Fruit fly (Drosophila melanogaster) whole organism, embryonic: ENCODE data around the gene CG10508.
A peak's percentile ranks its signal among the peaks of the same experiment; 100 is the strongest.

Experiments used
- Ada2b ChIP-seq: fragments of 200-800 bp; sonication (Bioruptor generic); IDR thresholded peaks from 2 replicates; pipeline ENCODE4 v1.3.6; 2022; ENCODE audit warnings: missing biosample characterization, missing genetic modification characterization
- Atf-2 ChIP-seq: fragments of 200-800 bp; sonication (Bioruptor generic); optimal IDR thresholded peaks from 2 replicates; lab custom pipeline; 2016; ENCODE audit warnings: missing biosample characterization, missing genetic modification characterization
- Atf6 ChIP-seq: fragments of 200-800 bp; sonication (Bioruptor generic); IDR thresholded peaks from 2 replicates; pipeline ENCODE4 v1.3.6; 2022; ENCODE audit warnings: missing biosample characterization, missing genetic modification characterization
- CG10321 ChIP-seq: fragments of 200-800 bp; sonication (Bioruptor generic); IDR thresholded peaks from 2 replicates; pipeline ENCODE4 v1.3.6; 2022; ENCODE audit warnings: missing biosample characterization, missing genetic modification characterization
- CG12155 ChIP-seq: fragments of 200-800 bp; sonication (Bioruptor generic); optimal IDR thresholded peaks from 3 replicates; lab custom pipeline; 2016; ENCODE audit warnings: missing biosample characterization, missing genetic modification characterization
- CG12769 ChIP-seq: fragments of 200-800 bp; sonication (Bioruptor generic); optimal IDR thresholded peaks from 2 replicates; lab custom pipeline; 2019; ENCODE audit warnings: missing biosample characterization, mild to moderate bottlenecking, missing genetic modification characterization, moderate library complexity
- CG14441 ChIP-seq: fragments of 200-800 bp; sonication (Bioruptor generic); IDR thresholded peaks from 2 replicates; pipeline ENCODE4 v1.3.6; 2022; ENCODE audit warnings: missing biosample characterization, missing genetic modification characterization
- CG15011 ChIP-seq: fragments of 200-800 bp; sonication (Bioruptor generic); optimal IDR thresholded peaks from 3 replicates; lab custom pipeline; 2018; ENCODE audit warnings: missing biosample characterization, mild to moderate bottlenecking, missing genetic modification characterization
- CG17385 ChIP-seq: fragments of 200-800 bp; sonication (Bioruptor generic); optimal IDR thresholded peaks from 3 replicates; lab custom pipeline; 2018; ENCODE audit warnings: missing biosample characterization, mild to moderate bottlenecking, missing genetic modification characterization
- CG18011 ChIP-seq: fragments of 200-800 bp; sonication (Bioruptor generic); optimal IDR thresholded peaks from 2 replicates; lab custom pipeline; 2017; ENCODE audit warnings: missing biosample characterization, missing genetic modification characterization, mild to moderate bottlenecking, moderate library complexity, missing genotype
- CG18599 ChIP-seq: fragments of 200-800 bp; sonication (Bioruptor generic); optimal IDR thresholded peaks from 3 replicates; lab custom pipeline; 2017; ENCODE audit warnings: missing biosample characterization, missing genetic modification characterization, mild to moderate bottlenecking, moderate library complexity, missing genetic modification reagents
- CG2712 ChIP-seq: fragments of 200-800 bp; optimal IDR thresholded peaks from 3 replicates; lab custom pipeline; 2019; ENCODE audit warnings: missing biosample characterization, mild to moderate bottlenecking, missing genetic modification characterization, moderate library complexity
- CG33557 ChIP-seq: fragments of 200-800 bp; sonication (Bioruptor generic); optimal IDR thresholded peaks from 2 replicates; lab custom pipeline; 2019; ENCODE audit warnings: missing biosample characterization, mild to moderate bottlenecking, missing genetic modification characterization, moderate library complexity
- CG34224 ChIP-seq: fragments of 200-800 bp; sonication (Bioruptor generic); IDR thresholded peaks from 3 replicates; pipeline ENCODE4 v1.3.6; 2022; ENCODE audit warnings: missing biosample characterization, missing genetic modification characterization; ENCODE audit not compliant: partially characterized antibody
- CG34376 ChIP-seq: fragments of 200-800 bp; sonication (Bioruptor generic); optimal IDR thresholded peaks from 2 replicates; lab custom pipeline; 2018; ENCODE audit warnings: missing biosample characterization, mild to moderate bottlenecking, missing genetic modification characterization
- CG34422 ChIP-seq: fragments of 200-800 bp; sonication (Bioruptor generic); IDR thresholded peaks from 3 replicates; pipeline ENCODE4 v1.3.6; 2022; ENCODE audit warnings: missing biosample characterization, missing genetic modification characterization
- CG3995 ChIP-seq: fragments of 200-800 bp; sonication (Bioruptor generic); optimal IDR thresholded peaks from 3 replicates; lab custom pipeline; 2016; ENCODE audit warnings: missing biosample characterization, missing genetic modification characterization
- CG5180 ChIP-seq: fragments of 200-800 bp; sonication (Bioruptor generic); optimal IDR thresholded peaks from 3 replicates; lab custom pipeline; 2017; ENCODE audit warnings: missing biosample characterization, missing genetic modification characterization, mild to moderate bottlenecking, moderate library complexity, missing genetic modification reagents
- CG6175 ChIP-seq: fragments of 200-800 bp; sonication (Bioruptor generic); IDR thresholded peaks from 3 replicates; pipeline ENCODE4 v1.3.6; 2022; ENCODE audit warnings: missing biosample characterization, missing genetic modification characterization
- CG7357 ChIP-seq: fragments of 200-800 bp; sonication (Bioruptor generic); IDR thresholded peaks from 3 replicates; pipeline ENCODE4 v1.3.6; 2022; ENCODE audit warnings: missing biosample characterization, missing genetic modification characterization
- CG8089 ChIP-seq: fragments of 200-800 bp; sonication (Bioruptor generic); optimal IDR thresholded peaks from 3 replicates; lab custom pipeline; 2016; ENCODE audit warnings: missing biosample characterization, missing genetic modification characterization
- Dad ChIP-seq: fragments of 200-800 bp; sonication (Bioruptor generic); optimal IDR thresholded peaks from 3 replicates; lab custom pipeline; 2016; ENCODE audit warnings: missing biosample characterization, missing genetic modification characterization
- Hmr ChIP-seq: fragments of 200-800 bp; sonication (Bioruptor generic); optimal IDR thresholded peaks from 3 replicates; lab custom pipeline; 2017; ENCODE audit warnings: mild to moderate bottlenecking, missing biosample characterization, missing genetic modification reagents, missing genetic modification characterization
- Rfx ChIP-seq: fragments of 200-800 bp; sonication (Bioruptor generic); IDR thresholded peaks from 2 replicates; pipeline ENCODE4 v1.3.6; 2022; ENCODE audit warnings: missing biosample characterization, missing genetic modification characterization
- Trl ChIP-seq, 3 experiments: fragments of >200 bp in 2 of 3; fragments of 200-800 bp in 1 of 3; sonication (Bioruptor generic) in 1 of 3; optimal IDR thresholded peaks; 2 replicates in 1 of 3; 3 replicates in 2 of 3; lab custom pipeline; 2016 to 2017; ENCODE audit warnings: missing biosample characterization in 1 of 3, missing genetic modification characterization in 1 of 3
- Usf ChIP-seq: fragments of 200-800 bp; sonication (Bioruptor generic); optimal IDR thresholded peaks from 2 replicates; lab custom pipeline; 2017; ENCODE audit warnings: missing genotype, missing biosample characterization, missing genetic modification characterization
- ato ChIP-seq: fragments of 200-800 bp; sonication (Bioruptor generic); IDR thresholded peaks from 2 replicates; pipeline ENCODE4 v1.3.6; 2022; ENCODE audit warnings: missing biosample characterization, missing genetic modification characterization; ENCODE audit not compliant: partially characterized antibody
- bigmax ChIP-seq: fragments of 200-800 bp; sonication (Bioruptor generic); optimal IDR thresholded peaks from 2 replicates; lab custom pipeline; 2018; ENCODE audit warnings: missing biosample characterization, mild to moderate bottlenecking, missing genetic modification characterization
- cg ChIP-seq: fragments of 200-800 bp; sonication (Bioruptor generic); optimal IDR thresholded peaks from 3 replicates; lab custom pipeline; 2019; ENCODE audit warnings: missing biosample characterization, mild to moderate bottlenecking, missing genetic modification characterization, moderate library complexity
- chif ChIP-seq, 2 experiments: fragments of 200-800 bp; sonication (Bioruptor generic); optimal IDR thresholded peaks; 3 replicates each; lab custom pipeline; 2016; ENCODE audit warnings: missing biosample characterization in 2 of 2, missing genetic modification characterization in 2 of 2
- chinmo ChIP-seq: fragments of 200-800 bp; sonication (Bioruptor generic); IDR thresholded peaks from 4 replicates; pipeline ENCODE4 v1.3.6; 2022; ENCODE audit warnings: missing biosample characterization, missing genetic modification characterization; ENCODE audit not compliant: partially characterized antibody
- chm ChIP-seq: fragments of 200-800 bp; sonication (Bioruptor generic); IDR thresholded peaks from 2 replicates; pipeline ENCODE4 v1.3.6; 2022; ENCODE audit warnings: missing biosample characterization, missing genetic modification characterization
- ci ChIP-seq: fragments of 200-800 bp; sonication (Bioruptor generic); IDR thresholded peaks from 3 replicates; pipeline ENCODE4 v1.3.6; 2022; ENCODE audit warnings: missing biosample characterization, missing genetic modification characterization
- crp ChIP-seq, 2 experiments: fragments of 200-800 bp; sonication (Bioruptor generic); optimal IDR thresholded peaks; 2 replicates in 1 of 2; 3 replicates in 1 of 2; lab custom pipeline; 2017; ENCODE audit warnings: missing biosample characterization in 2 of 2, missing genetic modification characterization in 2 of 2, mild to moderate bottlenecking in 1 of 2, moderate library complexity in 1 of 2
- da ChIP-seq: fragments of 200-800 bp; sonication (Bioruptor generic); optimal IDR thresholded peaks from 2 replicates; lab custom pipeline; 2016; ENCODE audit warnings: missing biosample characterization, missing genetic modification characterization
- exex ChIP-seq: fragments of 200-800 bp; sonication (Bioruptor generic); optimal IDR thresholded peaks from 4 replicates; lab custom pipeline; 2018; ENCODE audit warnings: missing biosample characterization, mild to moderate bottlenecking, missing genetic modification characterization, moderate library complexity
- eyg ChIP-seq: fragments of 200-800 bp; sonication (Bioruptor generic); optimal IDR thresholded peaks from 3 replicates; lab custom pipeline; 2016; ENCODE audit warnings: missing biosample characterization, missing genetic modification characterization
- ftz-f1 ChIP-seq: fragments of 200-800 bp; sonication (Bioruptor generic); optimal IDR thresholded peaks from 2 replicates; lab custom pipeline; 2016; ENCODE audit warnings: missing biosample characterization, missing genetic modification characterization
- gsb ChIP-seq: fragments of 200-800 bp; sonication (Bioruptor generic); IDR thresholded peaks from 2 replicates; pipeline ENCODE4 v1.3.6; 2022; ENCODE audit warnings: missing biosample characterization, missing genetic modification characterization
- hbn ChIP-seq: fragments of 200-800 bp; sonication (Bioruptor generic); IDR thresholded peaks from 2 replicates; pipeline ENCODE4 v1.3.6; 2022; ENCODE audit warnings: missing biosample characterization, missing genetic modification characterization; ENCODE audit not compliant: partially characterized antibody
- mirr ChIP-seq: fragments of 200-800 bp; sonication (Bioruptor generic); optimal IDR thresholded peaks from 3 replicates; lab custom pipeline; 2018; ENCODE audit warnings: missing biosample characterization, mild to moderate bottlenecking, missing genetic modification characterization
- sens-2 ChIP-seq: fragments of 200-800 bp; sonication (Bioruptor generic); IDR thresholded peaks from 2 replicates; pipeline ENCODE4 v1.3.6; 2022; ENCODE audit warnings: missing biosample characterization, missing genetic modification characterization
- sug ChIP-seq: fragments of 200-800 bp; optimal IDR thresholded peaks from 2 replicates; lab custom pipeline; 2019; ENCODE audit warnings: missing biosample characterization, mild to moderate bottlenecking, missing genetic modification characterization, moderate library complexity
- tio ChIP-seq: fragments of 200-800 bp; sonication (Bioruptor generic); optimal IDR thresholded peaks from 2 replicates; lab custom pipeline; 2017; ENCODE audit warnings: missing biosample characterization, missing genetic modification characterization, inconsistent platforms
- unc-4 ChIP-seq: fragments of 200-800 bp; sonication (Bioruptor generic); IDR thresholded peaks from 2 replicates; pipeline ENCODE4 v1.3.6; 2022; ENCODE audit warnings: missing biosample characterization, missing genetic modification characterization; ENCODE audit not compliant: partially characterized antibody
- zen2 ChIP-seq: fragments of 200-800 bp; sonication (Bioruptor generic); IDR thresholded peaks from 3 replicates; pipeline ENCODE4 v1.3.6; 2022; ENCODE audit warnings: missing biosample characterization, missing genetic modification characterization; ENCODE audit not compliant: partially characterized antibody

Gene CG10508

dm6 chr3L:21176276-21176934, 33.6 kb upstream of the CG10508 start:
- peak; percentile 82 for TF ChIP-seq bigmax
- TF ChIP-seq mirr (GFP tag; lab: Kevin White, UChicago): peak; percentile 21
- peak; percentile 24 for TF ChIP-seq ftz-f1
- no peak for TF ChIP-seq CG8089 (GFP tag; lab: Kevin White, UChicago)
- 0 out of 2 replicates have a peak, but pooled peaks have one; percentile 15 for TF ChIP-seq hbn (GFP tag; lab: Robert Waterston, UW)
- TF ChIP-seq CG34376 (GFP tag; lab: Kevin White, UChicago): peak; percentile 21
- TF ChIP-seq chif (GFP tag; optimal IDR thresholded peaks at IDR 0.05; lab: Kevin White, UChicago): no peak
- TF ChIP-seq chinmo: 0 out of 4 replicates have a peak, but pooled peaks have one; percentile 48
- peak; percentile 13; the same call in 1 of the 3 replicates for TF ChIP-seq CG34422
- TF ChIP-seq CG12769 (tag; lab: Kevin White, UChicago): no peak
- TF ChIP-seq crp (GFP tag; optimal IDR thresholded peaks at IDR 0.05; lab: Kevin White, UChicago): no peak
- 0 out of 3 replicates have a peak, but pooled peaks have one; percentile 46 for TF ChIP-seq CG34224 (GFP tag; lab: Robert Waterston, UW)
- TF ChIP-seq cg (GFP tag; lab: Kevin White, UChicago): peak; percentile 48
- TF ChIP-seq chm (GFP tag; lab: Robert Waterston, UW): peak; percentile 52; the same call in 1 of the 2 replicates
- peak in 1 of 2 experiments; percentile 52 for TF ChIP-seq Trl (optimal IDR thresholded peaks at IDR 0.05; lab: Kevin White, UChicago)
- TF ChIP-seq Trl (GFP tag; optimal IDR thresholded peaks at IDR 0.05; lab: Kevin White, UChicago): no peak
- no peak for TF ChIP-seq da (GFP tag; lab: Kevin White, UChicago)
- peak; percentile 45 for TF ChIP-seq sug (tag; lab: Kevin White, UChicago)
- peak; percentile 98 for TF ChIP-seq CG17385 (GFP tag; lab: Kevin White, UChicago)
- TF ChIP-seq exex: peak; percentile 49

DNA sequence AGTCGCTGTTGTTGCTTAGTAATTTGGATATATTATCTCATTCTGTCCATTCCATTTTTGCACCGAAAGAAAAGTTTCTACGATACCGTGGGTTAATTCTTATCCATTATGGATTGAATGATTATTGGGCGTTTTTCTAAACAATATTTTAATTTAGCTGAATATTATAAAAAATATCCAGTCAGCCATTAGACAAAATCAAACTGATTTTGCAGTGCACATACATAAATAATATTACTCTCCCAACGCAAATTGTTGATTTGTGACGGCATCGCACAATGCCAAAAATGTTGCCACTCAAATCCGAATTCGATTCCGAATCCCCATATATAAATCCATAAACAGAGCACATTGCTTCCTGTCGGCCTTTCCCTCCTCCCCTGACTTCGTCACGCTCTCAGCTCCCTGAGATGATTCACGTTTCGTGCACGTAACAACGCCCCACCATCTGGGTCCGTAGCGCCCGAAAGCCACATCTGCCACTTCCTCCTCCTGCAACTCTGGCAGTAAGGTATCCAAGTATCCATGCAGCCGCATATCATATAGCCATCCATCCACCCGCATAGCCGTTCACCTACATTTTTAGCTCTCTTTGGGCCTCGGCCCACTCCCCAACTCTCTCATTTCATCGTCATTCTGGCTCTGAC, 33.0 kb upstream of the CG10508 start:
- TF ChIP-seq CG34224 (GFP tag; lab: Robert Waterston, UW): no peak
- no peak for TF ChIP-seq CG5180 (GFP tag; lab: Kevin White, UChicago)
- no peak for TF ChIP-seq Atf-2 (GFP tag; lab: Kevin White, UChicago)
- TF ChIP-seq CG14441 (GFP tag; lab: Robert Waterston, UW): peak; percentile 77
- TF ChIP-seq eyg: peak; percentile 27
- peak; percentile 93 for TF ChIP-seq Rfx (GFP tag; lab: Robert Waterston, UW)
- TF ChIP-seq CG2712: peak; percentile 31
- TF ChIP-seq CG33557 (GFP tag; lab: Kevin White, UChicago): no peak
- TF ChIP-seq ci (GFP tag; lab: Robert Waterston, UW): peak; percentile 52; the same call in 2 of the 3 replicates
- TF ChIP-seq CG7357: peak; percentile 51; the same call in 2 of the 3 replicates
- no peak for TF ChIP-seq unc-4 (GFP tag; lab: Robert Waterston, UW)
- TF ChIP-seq tio (GFP tag; lab: Kevin White, UChicago): peak; percentile 62
- TF ChIP-seq CG10321: peak; percentile 41; the same call in 1 of the 2 replicates
- TF ChIP-seq Usf (GFP tag; lab: Kevin White, UChicago): no peak
- peak; percentile 73 for TF ChIP-seq CG12155 (GFP tag; lab: Kevin White, UChicago)
- peak; percentile 34 for TF ChIP-seq Dad (GFP tag; lab: Kevin White, UChicago)
- peak; percentile 86 for TF ChIP-seq Atf6 (GFP tag; lab: Robert Waterston, UW)
- TF ChIP-seq sens-2 (GFP tag; lab: Robert Waterston, UW): no peak
- peak; percentile 83 for TF ChIP-seq gsb
- TF ChIP-seq CG3995 (GFP tag; lab: Kevin White, UChicago): no peak
- TF ChIP-seq ato: no peak
- peak; percentile 67 for TF ChIP-seq CG15011 (GFP tag; lab: Kevin White, UChicago)
- TF ChIP-seq zen2: no peak
- peak; percentile 87 for TF ChIP-seq Hmr (GFP tag; lab: Kevin White, UChicago)
- TF ChIP-seq Ada2b (GFP tag; lab: Robert Waterston, UW): peak; percentile 73
- peak; percentile 80 for TF ChIP-seq CG18599 (GFP tag; lab: Kevin White, UChicago)
- peak; percentile 43 for TF ChIP-seq CG18011 (GFP tag; lab: Kevin White, UChicago)
- peak; percentile 37; the same call in 1 of the 3 replicates for TF ChIP-seq CG6175 (GFP tag; lab: Robert Waterston, UW)
